Worm (Caenorhabditis elegans) whole organism, young adult: ENCODE data around the gene H43I07.1.

Experiments used
- ama-1 ChIP-seq, 3 experiments: fragments of 150-350 bp in 1 of 3; sonication (generic microtip) in 2 of 3; optimal IDR thresholded peaks; 2 replicates each; lab custom pipeline; 2014 to 2018; ENCODE audit warnings: missing biosample characterization in 2 of 3, missing genetic modification characterization in 2 of 3, missing genetic modification reagents in 2 of 3
- snpc-4 ChIP-seq, 5 experiments: fragments of 150-350 bp in 1 of 5; sonication (generic microtip) in 4 of 5; optimal IDR thresholded peaks; 2 replicates each; lab custom pipeline; 2014 to 2018; ENCODE audit warnings: missing genetic modification characterization in 5 of 5, missing biosample characterization in 3 of 5, antibody characterized with exemption in 2 of 5, mild to moderate bottlenecking in 2 of 5, missing compliant biosample characterization in 2 of 5, missing genotype in 2 of 5, moderate library complexity in 2 of 5, missing genetic modification reagents in 1 of 5

DNA sequence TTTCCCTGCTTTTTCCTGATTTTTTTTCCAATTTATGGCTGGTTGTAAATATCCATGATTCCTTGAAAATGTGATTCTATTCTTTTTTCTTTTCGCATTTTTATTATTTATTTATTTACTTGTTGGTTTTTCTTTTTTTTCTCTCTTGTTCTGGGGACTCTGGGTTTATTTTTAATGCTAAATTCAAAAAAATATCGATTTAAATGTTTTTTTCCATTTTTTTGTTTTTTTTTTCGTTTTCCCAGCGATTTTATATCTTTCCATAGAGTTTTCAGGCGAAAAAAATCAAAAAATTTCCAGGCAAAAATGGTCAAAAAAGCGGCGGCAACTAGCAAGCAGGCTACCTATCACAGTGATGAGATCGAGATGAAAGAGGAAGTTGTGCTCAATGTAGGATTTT is 5.3 kb upstream of the H43I07.1 start, which contains the start of gene rpac-40:
- TF ChIP-seq ama-1 (optimal IDR thresholded peaks at IDR 0.05; lab: Kevin White, UChicago) (no peak), ama-1 (GFP tag; optimal IDR thresholded peaks at IDR 0.05; lab: Kevin White, UChicago) (no peak), snpc-4 (GFP tag; optimal IDR thresholded peaks at IDR 0.05; lab: Kevin White, UChicago) (no peak), snpc-4 (tag; optimal IDR thresholded peaks at IDR 0.05; lab: Kevin White, UChicago) (no peak)
